Worm (Caenorhabditis elegans): ENCODE measurements around the gene dnj-5.

DNA sequence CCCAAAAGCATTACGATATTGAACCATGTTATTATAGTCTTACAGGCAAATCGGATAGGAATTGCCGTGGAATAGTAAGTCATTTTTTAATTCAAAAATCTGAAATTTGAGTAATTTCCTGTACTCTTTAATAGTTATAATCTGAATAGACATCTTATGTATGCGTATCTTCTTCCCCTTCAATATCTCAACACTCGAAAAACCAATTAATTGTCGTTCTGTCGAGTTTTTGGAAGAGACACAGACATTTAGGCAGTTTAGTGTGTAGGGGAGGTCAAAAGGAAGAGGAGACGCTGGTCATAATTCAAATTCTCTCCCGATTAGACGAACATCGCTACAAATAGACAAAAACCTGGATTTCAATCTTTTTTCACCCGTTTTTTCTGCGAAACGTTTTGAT lies 22.6 kb downstream of the dnj-5 start:
- TF ChIP-seq mec-3 (tag; optimal IDR thresholded peaks at IDR 0.05; ENCODE audit: borderline replicate concordance) (no peak), hlh-30 (tag; optimal IDR thresholded peaks at IDR 0.05; ENCODE audit: insufficient read depth) (no peak), ama-1 (optimal IDR thresholded peaks at IDR 0.05) (no peak), pha-2 (tag; optimal IDR thresholded peaks at IDR 0.05) (no peak), rnt-1 (tag; optimal IDR thresholded peaks at IDR 0.05) (no peak), K02D7.2 (tag; optimal IDR thresholded peaks at IDR 0.05) (no peak), K09A11.1 (tag; optimal IDR thresholded peaks at IDR 0.05; ENCODE audit: insufficient read depth) (no peak), pag-3 (tag; optimal IDR thresholded peaks at IDR 0.05; ENCODE audit: borderline replicate concordance) (no peak), hlh-8 (tag; optimal IDR thresholded peaks at IDR 0.05) (no peak), Y22D7AL.16 (tag; optimal IDR thresholded peaks at IDR 0.05) (no peak), ahr-1 (tag; optimal IDR thresholded peaks at IDR 0.05) (no peak), ceh-22 (tag; optimal IDR thresholded peaks at IDR 0.05) (no peak), pqm-1 (tag; optimal IDR thresholded peaks at IDR 0.05) (no peak)
